Worm (Caenorhabditis elegans) whole organism, midembryonic: Measurements from ENCODE around the gene tsp-3.

Experiments
- flt-1 ChIP-seq: fragments of 200-800 bp; sonication (Bioruptor generic); IDR thresholded peaks from 2 replicates; pipeline ENCODE4 v1.3.6; 2022; ENCODE audit warnings: missing genetic modification characterization, missing compliant biosample characterization
- med-1 ChIP-seq: sonication (generic microtip); optimal IDR thresholded peaks from 2 replicates; lab custom pipeline; 2017; ENCODE audit warnings: missing genetic modification characterization, mild to moderate bottlenecking, missing compliant biosample characterization, antibody characterized with exemption, missing genetic modification reagents; ENCODE audit not compliant: insufficient read depth
- ref-1 ChIP-seq: fragments of 200-800 bp; sonication (Bioruptor generic); conservative IDR thresholded peaks from 2 replicates; pipeline ENCODE4 v1.3.6; 2022; ENCODE audit warnings: missing genetic modification reagents, missing genetic modification characterization, missing compliant biosample characterization
- tab-1 ChIP-seq: fragments of 200-800 bp; sonication (Bioruptor generic); IDR thresholded peaks from 2 replicates; pipeline ENCODE4 v1.3.6; 2022; ENCODE audit warnings: missing genetic modification characterization, missing compliant biosample characterization
- ztf-23 ChIP-seq: fragments of 200-800 bp; sonication (Bioruptor generic); IDR thresholded peaks from 2 replicates; pipeline ENCODE4 v1.3.6; 2022; ENCODE audit warnings: missing genetic modification reagents, missing genetic modification characterization, missing compliant biosample characterization
- ztf-29 ChIP-seq: fragments of 200-800 bp; sonication (Bioruptor generic); IDR thresholded peaks from 2 replicates; pipeline ENCODE4 v1.3.6; 2022; ENCODE audit warnings: missing genetic modification reagents, missing genetic modification characterization, missing compliant biosample characterization

- TF ChIP-seq ztf-23 (GFP tag; lab: Robert Waterston, UW), result no peak
- TF ChIP-seq ref-1 (GFP tag; lab: Robert Waterston, UW), result no peak
- no peak for TF ChIP-seq ztf-29 (GFP tag; lab: Robert Waterston, UW)
- TF ChIP-seq flt-1 (GFP tag; lab: Robert Waterston, UW), result no peak
- TF ChIP-seq tab-1 (GFP tag; lab: Robert Waterston, UW), result no peak
- no peak for TF ChIP-seq med-1 (GFP tag; lab: Kevin White, UChicago)
Measured at ce11 chrIII:13258163-13258562, 45.7 kb downstream of the tsp-3 start.
